Fruit fly (Drosophila melanogaster) whole organism, embryonic: ENCODE results near the gene Trim9.

Source experiments
- Asciz ChIP-seq: fragments of 200-800 bp; sonication (Bioruptor generic); optimal IDR thresholded peaks from 2 replicates; lab custom pipeline; 2017; ENCODE audit warnings: missing biosample characterization, mild to moderate bottlenecking, missing genetic modification characterization, missing genetic modification reagents
- Atf3 ChIP-seq: fragments of 200-800 bp; sonication (Bioruptor generic); optimal IDR thresholded peaks from 3 replicates; lab custom pipeline; 2016; ENCODE audit warnings: missing biosample characterization, missing genetic modification characterization
- Blimp-1 ChIP-seq: fragments of 200-800 bp; sonication (Bioruptor generic); optimal IDR thresholded peaks from 3 replicates; lab custom pipeline; 2018; ENCODE audit warnings: missing biosample characterization, missing genetic modification characterization, mild to moderate bottlenecking, moderate library complexity, missing genetic modification reagents
- CG10147 ChIP-seq: fragments of 200-800 bp; sonication (Bioruptor generic); optimal IDR thresholded peaks from 2 replicates; lab custom pipeline; 2019; ENCODE audit warnings: missing biosample characterization, mild to moderate bottlenecking, missing genetic modification characterization, moderate library complexity
- CG10321 ChIP-seq: fragments of 200-800 bp; sonication (Bioruptor generic); IDR thresholded peaks from 2 replicates; pipeline ENCODE4 v1.3.6; 2022; ENCODE audit warnings: missing biosample characterization, missing genetic modification characterization
- CG11504 ChIP-seq: fragments of 200-800 bp; sonication (Bioruptor generic); optimal IDR thresholded peaks from 3 replicates; lab custom pipeline; 2019; ENCODE audit warnings: missing biosample characterization, mild to moderate bottlenecking, missing genetic modification characterization, moderate library complexity
- CG12071 ChIP-seq: fragments of 200-800 bp; sonication (Bioruptor generic); optimal IDR thresholded peaks from 3 replicates; lab custom pipeline; 2018; ENCODE audit warnings: missing biosample characterization, mild to moderate bottlenecking, missing genetic modification characterization
- CG1233 ChIP-seq: fragments of 200-800 bp; sonication (Bioruptor generic); optimal IDR thresholded peaks from 4 replicates; lab custom pipeline; 2018; ENCODE audit warnings: missing biosample characterization, mild to moderate bottlenecking, missing genetic modification characterization
- CG13894 ChIP-seq: fragments of 200-800 bp; sonication (Bioruptor generic); optimal IDR thresholded peaks from 3 replicates; lab custom pipeline; 2018; ENCODE audit warnings: missing biosample characterization, mild to moderate bottlenecking, missing genetic modification characterization, moderate library complexity
- CG14014 ChIP-seq: fragments of 200-800 bp; sonication (Bioruptor generic); IDR thresholded peaks from 2 replicates; pipeline ENCODE4 v1.3.6; 2022; ENCODE audit warnings: missing biosample characterization, missing genetic modification characterization
- CG14667 ChIP-seq: fragments of 200-800 bp; sonication (Bioruptor generic); IDR thresholded peaks from 2 replicates; pipeline ENCODE4 v1.3.6; 2022; ENCODE audit warnings: missing biosample characterization, missing genetic modification characterization
- CG14710 ChIP-seq: fragments of 200-800 bp; sonication (Bioruptor generic); optimal IDR thresholded peaks from 3 replicates; lab custom pipeline; 2019; ENCODE audit warnings: missing biosample characterization, mild to moderate bottlenecking, missing genetic modification characterization, moderate library complexity
- CG1602 ChIP-seq: fragments of 200-800 bp; sonication (Bioruptor generic); optimal IDR thresholded peaks from 3 replicates; lab custom pipeline; 2016; ENCODE audit warnings: missing biosample characterization, missing genetic modification characterization
- CG17361 ChIP-seq: fragments of 200-800 bp; sonication (Bioruptor generic); IDR thresholded peaks from 3 replicates; pipeline ENCODE4 v1.3.6; 2022; ENCODE audit warnings: missing biosample characterization, missing genetic modification characterization
- CG17568 ChIP-seq: fragments of 200-800 bp; sonication (Bioruptor generic); optimal IDR thresholded peaks from 2 replicates; lab custom pipeline; 2018; ENCODE audit warnings: missing biosample characterization, mild to moderate bottlenecking, missing genetic modification characterization, moderate library complexity
- CG2678 ChIP-seq: fragments of 200-800 bp; sonication (Bioruptor generic); optimal IDR thresholded peaks from 3 replicates; lab custom pipeline; 2019; ENCODE audit warnings: missing biosample characterization, mild to moderate bottlenecking, missing genetic modification characterization, moderate library complexity
- CG30020 ChIP-seq: fragments of 200-800 bp; optimal IDR thresholded peaks from 2 replicates; lab custom pipeline; 2019; ENCODE audit warnings: missing biosample characterization, mild to moderate bottlenecking, missing genetic modification characterization, moderate library complexity
- CG33557 ChIP-seq: fragments of 200-800 bp; sonication (Bioruptor generic); optimal IDR thresholded peaks from 2 replicates; lab custom pipeline; 2019; ENCODE audit warnings: missing biosample characterization, mild to moderate bottlenecking, missing genetic modification characterization, moderate library complexity
- CG4328 ChIP-seq: fragments of 200-800 bp; sonication (Bioruptor generic); optimal IDR thresholded peaks from 3 replicates; lab custom pipeline; 2017; ENCODE audit warnings: missing biosample characterization, missing genetic modification reagents, missing genetic modification characterization
- CG6813 ChIP-seq: fragments of 200-800 bp; sonication (Bioruptor generic); optimal IDR thresholded peaks from 2 replicates; lab custom pipeline; 2017; ENCODE audit warnings: missing biosample characterization, missing genetic modification characterization, mild to moderate bottlenecking, moderate library complexity, missing genetic modification reagents
- CG7271 ChIP-seq: fragments of 200-800 bp; sonication (Bioruptor generic); optimal IDR thresholded peaks from 2 replicates; lab custom pipeline; 2018; ENCODE audit warnings: missing biosample characterization, mild to moderate bottlenecking, missing genetic modification characterization, moderate library complexity
- CG8089 ChIP-seq: fragments of 200-800 bp; sonication (Bioruptor generic); optimal IDR thresholded peaks from 3 replicates; lab custom pipeline; 2016; ENCODE audit warnings: missing biosample characterization, missing genetic modification characterization
- CG8359 ChIP-seq: fragments of 200-800 bp; sonication (Bioruptor generic); optimal IDR thresholded peaks from 2 replicates; lab custom pipeline; 2017; ENCODE audit warnings: missing biosample characterization, mild to moderate bottlenecking, missing genetic modification characterization, borderline replicate concordance
- CG9817 ChIP-seq: fragments of 200-800 bp; sonication (Bioruptor generic); optimal IDR thresholded peaks from 2 replicates; lab custom pipeline; 2018; ENCODE audit warnings: missing biosample characterization, mild to moderate bottlenecking, missing genetic modification characterization, moderate library complexity
- CG9932 ChIP-seq: fragments of 200-800 bp; sonication (Bioruptor generic); IDR thresholded peaks from 2 replicates; pipeline ENCODE4 v1.3.6; 2022; ENCODE audit warnings: missing biosample characterization, missing genetic modification characterization
- Deaf1 ChIP-seq: fragments of 200-800 bp; optimal IDR thresholded peaks from 3 replicates; lab custom pipeline; 2019; ENCODE audit warnings: missing biosample characterization, mild to moderate bottlenecking, missing genetic modification characterization, moderate library complexity
- Doc3 ChIP-seq: fragments of 200-800 bp; sonication (Bioruptor generic); IDR thresholded peaks from 3 replicates; pipeline ENCODE4 v1.3.6; 2022; ENCODE audit warnings: missing biosample characterization, missing genetic modification characterization; ENCODE audit not compliant: partially characterized antibody
- Hmx ChIP-seq: fragments of 200-800 bp; sonication (Bioruptor generic); optimal IDR thresholded peaks from 2 replicates; lab custom pipeline; 2016; ENCODE audit warnings: missing biosample characterization, missing genetic modification characterization
- Med ChIP-seq: fragments of 200-800 bp; sonication (Bioruptor generic); peaks from one replicate; lab custom pipeline; 2016; ENCODE audit warnings: missing biosample characterization, missing genetic modification characterization, mild to moderate bottlenecking, inconsistent platforms, moderate library complexity
- NC2β ChIP-seq: fragments of 200-800 bp; sonication (Bioruptor generic); optimal IDR thresholded peaks from 2 replicates; lab custom pipeline; 2016; ENCODE audit warnings: missing biosample characterization, missing genetic modification characterization
- Nf-YC ChIP-seq: fragments of 200-800 bp; optimal IDR thresholded peaks from 3 replicates; lab custom pipeline; 2019; ENCODE audit warnings: missing biosample characterization, mild to moderate bottlenecking, missing genetic modification characterization, moderate library complexity
- PHDP ChIP-seq: fragments of 200-800 bp; sonication (Bioruptor generic); optimal IDR thresholded peaks from 3 replicates; lab custom pipeline; 2018; ENCODE audit warnings: missing biosample characterization, mild to moderate bottlenecking, missing genetic modification characterization, moderate library complexity
- Vsx1 ChIP-seq: fragments of 200-800 bp; sonication (Bioruptor generic); optimal IDR thresholded peaks from 2 replicates; lab custom pipeline; 2017; ENCODE audit warnings: missing biosample characterization, mild to moderate bottlenecking, missing genetic modification characterization, missing genetic modification reagents
- Xbp1 ChIP-seq: fragments of 200-800 bp; sonication (Bioruptor generic); optimal IDR thresholded peaks from 3 replicates; lab custom pipeline; 2016; ENCODE audit warnings: missing biosample characterization, mild to moderate bottlenecking, missing genetic modification characterization
- chm ChIP-seq: fragments of 200-800 bp; sonication (Bioruptor generic); IDR thresholded peaks from 2 replicates; pipeline ENCODE4 v1.3.6; 2022; ENCODE audit warnings: missing biosample characterization, missing genetic modification characterization
- ci ChIP-seq: fragments of 200-800 bp; sonication (Bioruptor generic); IDR thresholded peaks from 3 replicates; pipeline ENCODE4 v1.3.6; 2022; ENCODE audit warnings: missing biosample characterization, missing genetic modification characterization
- croc ChIP-seq: fragments of 200-800 bp; sonication (Bioruptor generic); conservative IDR thresholded peaks from 3 replicates; pipeline ENCODE4 v1.3.6; 2022; ENCODE audit warnings: missing biosample characterization, missing genetic modification characterization
- cwo ChIP-seq: fragments of 200-800 bp; sonication (Bioruptor generic); optimal IDR thresholded peaks from 3 replicates; lab custom pipeline; 2017; ENCODE audit warnings: missing biosample characterization, missing genetic modification characterization, mild to moderate bottlenecking, moderate library complexity, missing genetic modification reagents
- da ChIP-seq: fragments of 200-800 bp; sonication (Bioruptor generic); optimal IDR thresholded peaks from 2 replicates; lab custom pipeline; 2016; ENCODE audit warnings: missing biosample characterization, missing genetic modification characterization
- dimm ChIP-seq: fragments of 200-800 bp; sonication (Bioruptor generic); IDR thresholded peaks from 2 replicates; pipeline ENCODE4 v1.3.6; 2022; ENCODE audit warnings: missing biosample characterization, missing genetic modification characterization
- dmrt11E ChIP-seq: fragments of 200-800 bp; sonication (Bioruptor generic); optimal IDR thresholded peaks from 3 replicates; lab custom pipeline; 2018; ENCODE audit warnings: missing biosample characterization, mild to moderate bottlenecking, missing genetic modification characterization, moderate library complexity
- dpn ChIP-seq, 2 experiments: fragments of 200-800 bp; sonication (Bioruptor generic); optimal IDR thresholded peaks; 3 replicates each; lab custom pipeline; 2016; ENCODE audit warnings: missing biosample characterization in 2 of 2, missing genetic modification characterization in 2 of 2
- fu2 ChIP-seq: fragments of 200-800 bp; sonication (Bioruptor generic); optimal IDR thresholded peaks from 2 replicates; lab custom pipeline; 2016; ENCODE audit warnings: missing biosample characterization, missing genetic modification characterization
- peb ChIP-seq: fragments of 200-800 bp; sonication (Bioruptor generic); IDR thresholded peaks from 2 replicates; pipeline ENCODE4 v1.3.6; 2022; ENCODE audit warnings: missing biosample characterization, missing genetic modification characterization
- salm ChIP-seq: fragments of 200-800 bp; sonication (Bioruptor generic); optimal IDR thresholded peaks from 2 replicates; lab custom pipeline; 2018; ENCODE audit warnings: missing biosample characterization, mild to moderate bottlenecking, missing genetic modification characterization
- scrt ChIP-seq: fragments of 200-800 bp; sonication (Bioruptor generic); optimal IDR thresholded peaks from 2 replicates; lab custom pipeline; 2018; ENCODE audit warnings: missing biosample characterization, mild to moderate bottlenecking, missing genetic modification characterization, moderate library complexity
- sens ChIP-seq: fragments of 200-800 bp; sonication (Bioruptor generic); peaks from one replicate; lab custom pipeline; 2016; ENCODE audit warnings: missing biosample characterization, missing genetic modification characterization
- tin ChIP-seq: fragments of 200-800 bp; sonication (Bioruptor generic); optimal IDR thresholded peaks from 3 replicates; lab custom pipeline; 2016; ENCODE audit warnings: missing biosample characterization, missing genetic modification characterization
- tll ChIP-seq, 2 experiments: fragments of 200-800 bp in 1 of 2; fragments of >200 bp in 1 of 2; sonication (Bioruptor generic) in 1 of 2; optimal IDR thresholded peaks; 2 replicates each; lab custom pipeline; 2017 to 2019; ENCODE audit warnings: missing biosample characterization in 2 of 2, missing genetic modification characterization in 2 of 2, mild to moderate bottlenecking in 1 of 2, moderate library complexity in 1 of 2

Trim9 gene

dm6 chr2L:10497106-10497800 is 47.4 kb upstream of the Trim9 start:
- TF ChIP-seq CG10147 = no peak
- no peak for TF ChIP-seq Xbp1 (GFP tag; lab: Kevin White, UChicago)
- peak; percentile 11 for TF ChIP-seq CG14710 (tag; lab: Kevin White, UChicago)
- no peak for TF ChIP-seq chm (GFP tag; lab: Robert Waterston, UW)
- TF ChIP-seq da = no peak
- no peak for TF ChIP-seq CG7271 (tag; lab: Kevin White, UChicago)
- TF ChIP-seq salm (tag; lab: Kevin White, UChicago) = peak; percentile 1
- TF ChIP-seq PHDP (tag; lab: Kevin White, UChicago) = peak; percentile 57
- TF ChIP-seq peb (GFP tag; lab: Robert Waterston, UW) = no peak
- TF ChIP-seq CG14014 (GFP tag; lab: Robert Waterston, UW) = no peak
- no peak for TF ChIP-seq CG10321 (GFP tag; lab: Robert Waterston, UW)
- TF ChIP-seq tll (GFP tag; optimal IDR thresholded peaks at IDR 0.05; lab: Kevin White, UChicago) = no peak
- no peak for TF ChIP-seq CG9932 (GFP tag; lab: Robert Waterston, UW)
- no peak for TF ChIP-seq Hmx (GFP tag; lab: Kevin White, UChicago)
- peak; percentile 14 for TF ChIP-seq CG33557 (GFP tag; lab: Kevin White, UChicago)
- no peak for TF ChIP-seq Doc3 (GFP tag; lab: Robert Waterston, UW)
- TF ChIP-seq dmrt11E (tag; lab: Kevin White, UChicago) = peak; percentile 53
- no peak for TF ChIP-seq Nf-YC (tag; lab: Kevin White, UChicago)
- TF ChIP-seq NC2β (GFP tag; lab: Kevin White, UChicago) = no peak
- TF ChIP-seq CG14667 (GFP tag; lab: Robert Waterston, UW) = no peak
- TF ChIP-seq CG17361 (GFP tag; lab: Robert Waterston, UW) = no peak
- no peak for TF ChIP-seq CG30020 (tag; lab: Kevin White, UChicago)
- TF ChIP-seq CG12071 (GFP tag; lab: Kevin White, UChicago) = peak; percentile 12
- no peak for TF ChIP-seq tin (GFP tag; lab: Kevin White, UChicago)
- TF ChIP-seq Blimp-1 = peak; percentile 33
- no peak for TF ChIP-seq Deaf1 (tag; lab: Kevin White, UChicago)
- TF ChIP-seq CG11504 = no peak
- no peak for TF ChIP-seq cwo (GFP tag; lab: Kevin White, UChicago)
- TF ChIP-seq CG17568 = peak; percentile 16
- TF ChIP-seq dpn (GFP tag; optimal IDR thresholded peaks at IDR 0.05; lab: Kevin White, UChicago) = no peak
- TF ChIP-seq CG8359 (GFP tag; lab: Kevin White, UChicago) = peak; percentile 3
- no peak for TF ChIP-seq CG4328
- no peak for TF ChIP-seq fu2 (GFP tag; lab: Kevin White, UChicago)
- peak; percentile 56 for TF ChIP-seq Med
- TF ChIP-seq ci = 0 out of 3 replicates have a peak, but pooled peaks have one; percentile 38
- no peak for TF ChIP-seq CG9817
- no peak for TF ChIP-seq croc (GFP tag; lab: Robert Waterston, UW)
- peak; percentile 65 for TF ChIP-seq Asciz (GFP tag; lab: Kevin White, UChicago)
- peak; percentile 23 for TF ChIP-seq CG8089 (GFP tag; lab: Kevin White, UChicago)
- TF ChIP-seq scrt (GFP tag; lab: Kevin White, UChicago) = no peak
- peak; percentile 52 for TF ChIP-seq CG6813 (GFP tag; lab: Kevin White, UChicago)
- no peak for TF ChIP-seq Atf3
- TF ChIP-seq dimm = no peak
- TF ChIP-seq CG1602 (GFP tag; lab: Kevin White, UChicago) = peak; percentile 25
- peak; percentile 15 for TF ChIP-seq CG1233 (GFP tag; lab: Kevin White, UChicago)
- peak; percentile 25 for TF ChIP-seq Vsx1 (GFP tag; lab: Kevin White, UChicago)
- no peak for TF ChIP-seq CG13894 (tag; lab: Kevin White, UChicago)
- TF ChIP-seq sens (GFP tag; lab: Kevin White, UChicago) = peak; percentile 81
- peak; percentile 10 for TF ChIP-seq CG2678 (tag; lab: Kevin White, UChicago)
